Worm (Caenorhabditis elegans): Measurements from ENCODE around the gene srh-25.

DNA sequence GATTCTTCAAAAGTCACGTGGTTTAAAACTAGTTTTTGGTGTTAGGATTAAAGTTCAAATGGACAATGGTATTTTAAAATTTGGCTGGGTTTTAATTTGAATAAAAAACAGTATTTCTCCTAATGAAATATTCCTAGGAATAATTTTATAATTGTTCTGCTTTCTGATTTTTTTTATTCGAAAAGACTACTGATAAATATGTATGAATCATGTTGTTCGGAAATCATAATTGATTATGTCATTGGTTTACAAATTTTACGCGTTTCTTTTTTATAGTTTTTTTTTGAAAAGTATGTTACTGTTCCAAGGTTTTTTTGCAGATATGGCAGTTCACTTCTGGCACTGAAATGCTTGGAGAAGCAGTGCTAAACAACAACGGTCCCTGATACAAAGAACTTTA lies 34.7 kb upstream of the srh-25 start, which contains the start of gene F28C1.3:
- TF ChIP-seq ama-1 (optimal IDR thresholded peaks at IDR 0.05) (no peak), pha-4 (tag; optimal IDR thresholded peaks at IDR 0.05) (no peak)
